Worm (Caenorhabditis elegans) whole organism, L4/young adult: Measurements from ENCODE around the gene cutl-4.

Experiments used
- W03F9.2 ChIP-seq: fragments of 150-350 bp; optimal IDR thresholded peaks from 2 replicates; lab custom pipeline; 2014; ENCODE audit warnings: missing biosample characterization, missing genetic modification characterization
- dao-5 ChIP-seq: sonication (generic microtip); optimal IDR thresholded peaks from 2 replicates; lab custom pipeline; 2016; ENCODE audit warnings: missing genotype, missing genetic modification characterization, moderate library complexity, missing compliant biosample characterization
- him-1 ChIP-seq: sonication (generic microtip); optimal IDR thresholded peaks from 2 replicates; lab custom pipeline; 2016; ENCODE audit warnings: missing genotype, missing genetic modification reagents, missing genetic modification characterization, missing compliant biosample characterization

Gene cutl-4

DNA sequence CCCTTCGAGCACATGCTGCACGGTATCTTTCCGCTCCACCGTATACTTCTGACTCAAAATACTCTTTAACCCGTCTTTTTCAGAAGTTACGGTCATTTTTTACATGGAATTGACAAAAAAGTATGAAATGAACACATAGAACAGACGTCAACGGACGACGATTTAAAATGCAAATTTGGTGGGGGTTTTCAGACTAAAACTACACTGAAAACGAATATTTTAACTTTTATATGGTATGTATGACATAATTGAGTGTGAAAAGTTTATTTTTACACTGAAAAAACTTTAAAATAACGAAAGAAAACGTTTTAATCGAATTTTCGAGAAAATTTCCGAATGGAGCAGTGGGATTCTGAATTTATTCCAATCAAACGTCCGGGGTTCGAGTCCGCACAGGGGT, 7.3 kb upstream of the cutl-4 start, which contains the start of gene twk-36:
Gene twk-36, minus strand, starts transcription at position 101 of the 400 bp plus-strand sequence.
- TF ChIP-seq him-1 (tag; lab: Kevin White, UChicago) = no peak
- TF ChIP-seq dao-5 (tag; lab: Kevin White, UChicago) = no peak
- no peak for TF ChIP-seq W03F9.2 (tag; lab: Kevin White, UChicago)

DNA sequence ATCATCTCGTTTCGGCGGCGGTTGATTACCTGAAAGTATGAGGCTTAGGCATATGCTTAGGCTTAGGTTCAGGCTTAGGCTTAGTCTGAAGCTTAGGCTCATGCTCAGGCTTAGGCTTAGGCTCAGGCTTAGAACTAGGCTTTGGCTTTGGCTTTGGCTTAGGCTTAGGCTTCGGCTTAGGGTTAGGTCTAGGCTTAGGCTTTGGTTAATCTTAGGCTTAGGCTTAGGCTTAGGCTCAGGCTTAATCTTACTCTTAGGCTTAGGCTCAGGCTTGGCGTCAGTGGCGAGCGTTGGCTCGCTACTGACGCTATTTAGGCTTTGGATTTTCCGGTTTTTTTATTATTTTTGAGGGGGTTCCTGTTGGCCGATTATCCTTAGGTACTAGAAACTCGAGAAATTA, 4.1 kb upstream of the cutl-4 start:
- TF ChIP-seq him-1 (tag; lab: Kevin White, UChicago) (no peak), W03F9.2 (tag; lab: Kevin White, UChicago) (no peak), dao-5 (tag; lab: Kevin White, UChicago) (no peak)

DNA sequence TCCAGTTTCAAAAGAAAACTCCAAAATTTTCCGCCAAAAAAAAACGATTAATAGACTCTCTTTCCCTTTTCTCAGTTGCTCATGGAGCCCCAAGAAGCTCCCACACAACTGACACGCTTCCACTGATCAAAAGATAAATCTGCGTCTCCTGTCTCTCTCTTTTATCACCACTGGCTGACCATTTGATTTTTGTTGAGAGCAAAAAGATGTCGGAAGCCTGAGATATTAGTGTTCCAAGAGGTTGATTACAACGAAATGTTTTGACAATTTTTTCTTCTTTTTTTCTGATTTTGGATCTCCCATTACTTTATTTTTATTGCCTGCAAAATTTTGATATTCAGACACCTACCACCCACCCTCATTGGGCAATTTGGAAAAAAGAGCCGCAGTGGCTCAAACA, 7.2 kb downstream of the cutl-4 start, which contains the start of gene twk-42:
Gene twk-42, minus strand, starts transcription at position 101 of the 400 bp plus-strand sequence.
- TF ChIP-seq W03F9.2 (tag; lab: Kevin White, UChicago) (no peak), dao-5 (tag; lab: Kevin White, UChicago) (no peak), him-1 (tag; lab: Kevin White, UChicago) (no peak)

DNA sequence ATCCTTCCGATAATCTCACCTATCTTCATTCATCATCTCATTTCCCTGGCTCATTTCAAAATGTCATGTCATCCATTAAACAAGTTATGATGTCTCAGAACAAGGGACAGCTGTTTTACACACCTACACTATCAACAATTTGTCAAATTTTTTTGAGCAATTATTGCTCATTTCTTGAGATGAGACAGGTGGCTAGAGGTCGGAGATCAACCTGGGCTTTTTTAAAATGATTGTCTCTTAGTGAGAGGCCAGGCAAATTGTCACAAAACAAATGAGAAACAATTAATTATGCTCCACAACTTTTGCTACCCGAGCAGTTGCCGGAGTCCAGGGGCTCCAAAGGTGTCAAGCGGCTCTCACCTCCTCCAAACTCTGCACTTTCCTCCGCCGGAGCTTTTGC, 10.9 kb downstream of the cutl-4 start:
- TF ChIP-seq dao-5 (tag; lab: Kevin White, UChicago) (no peak), W03F9.2 (tag; lab: Kevin White, UChicago) (no peak), him-1 (tag; lab: Kevin White, UChicago) (no peak)

DNA sequence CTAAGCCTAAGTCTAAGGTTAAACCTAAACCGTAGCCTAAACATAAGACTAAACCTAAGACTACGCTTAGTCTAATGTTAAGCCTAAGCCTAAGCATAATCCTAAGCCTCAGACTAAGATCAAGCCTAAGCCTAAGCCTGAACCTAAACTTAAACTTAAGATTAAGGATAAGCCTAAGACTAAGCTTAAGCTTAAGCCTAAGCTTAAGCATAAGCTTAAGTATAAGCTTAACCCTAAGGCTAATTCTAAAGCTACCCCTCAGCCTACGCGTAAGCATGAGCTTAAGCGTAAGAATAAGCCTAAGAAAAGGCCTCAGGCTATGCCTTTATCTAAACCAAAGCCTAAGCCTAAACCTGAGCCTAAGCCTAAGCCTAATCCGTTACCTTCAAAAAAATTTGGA, 11.4 kb downstream of the cutl-4 start:
- TF ChIP-seq W03F9.2 (tag; lab: Kevin White, UChicago) = no peak
- no peak for TF ChIP-seq dao-5 (tag; lab: Kevin White, UChicago)
- no peak for TF ChIP-seq him-1 (tag; lab: Kevin White, UChicago)

DNA sequence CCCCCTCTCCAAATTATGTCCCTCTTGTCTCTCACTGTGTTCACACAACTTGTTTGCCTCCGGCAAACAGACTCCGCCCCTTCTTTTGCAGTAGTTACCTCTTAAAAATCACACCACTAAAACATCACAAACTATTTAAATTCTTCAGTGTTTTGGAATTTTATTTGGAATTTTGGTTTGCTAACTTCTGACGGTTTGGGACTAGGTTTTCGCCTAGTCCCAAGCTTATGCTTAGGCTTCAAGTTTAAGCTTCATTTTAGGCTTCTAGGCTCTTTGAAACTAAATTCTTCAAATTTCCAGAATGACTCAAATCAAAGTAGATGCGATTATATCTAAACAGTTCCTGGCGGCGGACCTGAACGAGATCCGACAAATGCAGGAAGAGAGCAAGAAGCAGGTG, 15.0 kb downstream of the cutl-4 start, which contains the start of gene fat-5:
Gene fat-5, plus strand, starts transcription at position 301 of the 400 bp plus-strand sequence.
- TF ChIP-seq dao-5 (tag; lab: Kevin White, UChicago) (no peak), him-1 (tag; lab: Kevin White, UChicago) (no peak), W03F9.2 (tag; lab: Kevin White, UChicago) (no peak)

DNA sequence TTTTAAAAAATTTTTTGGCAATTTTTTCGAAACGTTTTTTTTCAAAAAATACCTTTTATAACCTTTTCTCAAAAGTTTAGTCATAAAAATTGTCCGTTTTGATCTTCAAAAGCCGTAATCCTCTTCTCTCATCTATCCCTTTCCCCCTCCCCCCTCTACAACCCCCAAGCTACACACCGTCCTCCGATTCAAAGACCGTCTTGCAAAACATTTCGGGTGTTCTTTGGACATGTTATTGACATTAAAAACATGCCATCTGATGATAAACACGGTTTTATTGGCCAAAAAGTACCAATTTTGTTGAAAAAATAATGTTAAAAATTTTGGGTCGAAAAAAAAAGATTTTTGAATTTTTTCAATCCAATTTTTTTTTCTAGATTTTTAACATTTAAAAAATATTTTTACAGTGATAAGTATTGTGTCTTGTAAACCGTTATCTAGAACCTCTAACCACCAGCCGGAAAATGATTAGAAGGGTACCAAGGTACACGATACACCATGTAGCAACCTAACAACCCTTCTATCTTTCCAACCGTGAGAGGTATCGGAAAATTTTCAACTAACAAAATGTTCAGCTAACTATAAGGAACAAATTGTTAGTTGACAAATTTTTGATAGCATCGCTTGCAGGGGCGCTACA, 16.4 kb downstream of the cutl-4 start:
- TF ChIP-seq W03F9.2 (tag; lab: Kevin White, UChicago) (no peak), him-1 (tag; lab: Kevin White, UChicago) (no peak), dao-5 (tag; lab: Kevin White, UChicago) (no peak)

DNA sequence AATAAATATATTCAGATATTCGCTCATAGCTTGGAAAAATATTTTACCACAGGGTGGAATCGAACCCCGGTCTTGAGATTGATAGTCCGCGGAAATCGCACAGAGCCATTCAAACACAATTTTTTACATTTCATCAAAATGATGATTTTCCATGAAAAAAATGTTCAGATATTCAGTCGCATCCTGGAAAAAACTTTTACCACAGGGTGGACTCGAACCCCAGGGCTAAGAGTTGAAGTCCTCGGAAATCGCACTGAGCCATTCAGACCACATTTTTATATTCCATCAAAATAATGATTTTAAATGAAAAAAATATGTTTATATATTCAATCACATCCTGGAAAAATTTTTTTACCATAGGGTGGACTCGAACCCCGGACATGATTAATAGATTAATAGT, 17.1 kb downstream of the cutl-4 start:
- TF ChIP-seq him-1 (tag; lab: Kevin White, UChicago) (no peak), dao-5 (tag; lab: Kevin White, UChicago) (no peak), W03F9.2 (tag; lab: Kevin White, UChicago) (no peak)

DNA sequence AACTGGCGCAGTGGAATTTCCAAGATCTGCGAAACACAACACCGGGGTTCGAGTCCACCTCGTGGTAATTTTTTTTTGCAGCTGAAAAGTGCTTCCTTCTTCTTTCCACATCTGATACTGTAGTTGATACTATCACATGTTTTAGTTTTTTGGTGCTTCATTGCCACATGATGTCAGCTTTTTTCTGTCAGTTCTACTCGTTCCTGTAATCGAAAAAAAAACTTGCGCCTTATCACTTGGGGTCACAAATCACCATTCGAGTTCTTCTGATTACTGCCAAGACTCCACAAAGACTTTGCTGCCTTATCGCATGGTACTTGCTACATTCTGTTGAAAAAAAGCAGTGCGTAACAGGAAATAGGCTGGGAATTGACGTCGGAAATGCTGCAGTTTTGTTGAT, 18.0 kb downstream of the cutl-4 start:
- TF ChIP-seq dao-5 (tag; lab: Kevin White, UChicago) (no peak), W03F9.2 (tag; lab: Kevin White, UChicago) (no peak), him-1 (tag; lab: Kevin White, UChicago) (no peak)

DNA sequence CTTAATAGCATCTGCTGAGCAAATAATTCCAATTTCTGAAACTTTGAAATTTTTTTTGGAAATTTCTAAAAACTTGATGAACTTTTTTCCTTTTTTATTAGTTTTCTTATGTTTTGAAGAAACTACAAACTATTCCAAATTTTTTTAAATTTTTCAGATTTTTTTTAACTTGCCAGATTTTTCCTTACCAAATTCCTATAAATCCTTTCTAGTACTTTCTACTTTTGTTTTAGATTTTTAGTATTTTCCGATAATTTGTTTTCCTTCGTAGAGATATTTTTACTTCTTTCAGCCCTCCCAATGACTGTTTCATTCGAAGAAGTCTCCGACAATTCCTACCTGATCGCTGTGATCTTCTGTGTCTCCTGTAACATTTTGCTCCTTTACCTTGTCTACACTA, 21.1 kb downstream of the cutl-4 start, which contains the start of gene str-77:
Gene str-77, plus strand, starts transcription at position 301 of the 400 bp plus-strand sequence.
- no peak for TF ChIP-seq W03F9.2 (tag; lab: Kevin White, UChicago)
- no peak for TF ChIP-seq him-1 (tag; lab: Kevin White, UChicago)
- no peak for TF ChIP-seq dao-5 (tag; lab: Kevin White, UChicago)

DNA sequence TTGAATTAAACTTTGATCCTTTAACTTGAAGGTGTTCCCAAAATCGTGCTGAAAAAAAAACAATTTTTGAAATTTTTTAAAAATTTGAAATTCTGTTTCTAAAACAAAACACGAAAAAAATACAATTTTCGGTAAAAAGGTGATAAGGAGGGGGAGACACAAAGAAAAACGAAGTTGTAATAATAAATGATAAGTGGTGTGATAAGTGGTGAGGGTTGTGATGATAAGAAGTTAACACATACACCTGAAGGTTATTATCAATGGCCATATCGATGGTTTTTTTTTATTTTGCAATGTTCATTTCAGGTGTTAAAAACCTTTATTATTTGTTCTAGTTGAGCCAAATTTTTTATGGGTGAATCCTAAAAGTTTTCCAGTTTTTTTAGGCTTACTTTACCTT, 25.4 kb downstream of the cutl-4 start, which contains the start of gene twk-33:
Gene twk-33, minus strand, starts transcription at position 48 of the 400 bp plus-strand sequence.
- TF ChIP-seq W03F9.2 (tag; lab: Kevin White, UChicago) (no peak), dao-5 (tag; lab: Kevin White, UChicago) (no peak), him-1 (tag; lab: Kevin White, UChicago) (no peak)

DNA sequence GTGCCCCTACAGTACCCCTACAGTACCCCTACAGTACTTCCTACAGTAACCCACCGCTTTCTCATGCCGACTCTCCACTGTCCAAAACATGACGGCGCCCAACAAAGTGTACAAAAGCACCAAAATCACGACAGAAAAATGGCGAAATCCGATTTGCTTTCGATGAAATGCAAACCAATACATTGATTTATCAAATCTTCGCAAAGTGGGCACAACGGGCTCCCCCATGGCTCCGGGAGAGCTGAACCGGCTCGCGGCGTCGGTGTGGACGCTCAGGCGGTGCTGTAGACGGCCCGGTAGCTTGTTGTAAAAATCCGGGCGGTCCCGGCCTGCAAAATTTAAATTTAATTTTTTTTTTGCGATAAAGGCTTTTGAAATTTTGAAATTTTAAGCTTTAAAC, 27.4 kb downstream of the cutl-4 start:
- no peak for TF ChIP-seq him-1 (tag; lab: Kevin White, UChicago)
- no peak for TF ChIP-seq W03F9.2 (tag; lab: Kevin White, UChicago)
- TF ChIP-seq dao-5 (tag; lab: Kevin White, UChicago) = no peak

DNA sequence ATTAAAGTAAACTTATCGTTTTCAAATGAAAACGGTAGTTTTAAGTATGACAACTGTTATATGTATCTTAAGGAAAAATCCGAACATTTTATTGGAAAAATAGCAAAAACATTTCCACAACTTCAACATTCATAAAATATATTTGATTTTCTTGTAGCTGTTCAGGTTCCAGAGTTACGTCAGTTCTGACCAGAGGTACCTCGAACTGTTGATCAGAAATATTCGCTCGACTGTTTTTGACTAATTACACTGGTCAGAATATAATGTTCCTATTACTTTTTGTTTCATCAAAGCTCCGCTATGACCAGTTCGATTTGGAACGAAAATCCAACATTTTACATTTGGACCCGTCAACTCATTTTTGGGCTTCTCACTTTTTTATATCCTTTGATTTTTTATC, 32.7 kb downstream of the cutl-4 start, which contains the start of gene srh-31:
Gene srh-31, plus strand, starts transcription at position 301 of the 400 bp plus-strand sequence.
- no peak for TF ChIP-seq dao-5 (tag; lab: Kevin White, UChicago)
- TF ChIP-seq W03F9.2 (tag; lab: Kevin White, UChicago) = no peak
- no peak for TF ChIP-seq him-1 (tag; lab: Kevin White, UChicago)
